Fruit fly (Drosophila melanogaster): ENCODE data around the gene Pak3.

Pak3 gene

dm6 chr3R:16497379-16497778, 43.8 kb upstream of the Pak3 start (continued):
- TF ChIP-seq bigmax (GFP tag; optimal IDR thresholded peaks at IDR 0.05) (no peak), CG1832 (GFP tag; optimal IDR thresholded peaks at IDR 0.05) (no peak), CG15601 (tag; optimal IDR thresholded peaks at IDR 0.05) (peak; percentile 76), Jarid2 (GFP tag; optimal IDR thresholded peaks at IDR 0.05) (peak; percentile 62), yki (optimal IDR thresholded peaks at IDR 0.05) (no peak), az2 (GFP tag; optimal IDR thresholded peaks at IDR 0.05) (peak; percentile 88), dpn (GFP tag; optimal IDR thresholded peaks at IDR 0.05) (peak; percentile 70 to 88), row (GFP tag; IDR thresholded peaks at IDR 0.05) (peak; percentile 70), danr (GFP tag; IDR thresholded peaks at IDR 0.05) (peak; percentile 75), CG7372 (GFP tag; IDR thresholded peaks at IDR 0.05) (peak; percentile 74), CG2116 (GFP tag; optimal IDR thresholded peaks at IDR 0.05) (peak; percentile 58), CG10462 (GFP tag; optimal IDR thresholded peaks at IDR 0.05) (peak; percentile 66), CG10209 (GFP tag; optimal IDR thresholded peaks at IDR 0.05) (peak; percentile 86), dan (GFP tag; IDR thresholded peaks at IDR 0.05) (no peak), sens (GFP tag) (peak; percentile 88), CG14965 (GFP tag; optimal IDR thresholded peaks at IDR 0.05; ENCODE audit: borderline replicate concordance) (no peak), Drgx (GFP tag; IDR thresholded peaks at IDR 0.05) (peak; percentile 81), sima (GFP tag; optimal IDR thresholded peaks at IDR 0.05) (no peak), CG3407 (GFP tag; optimal IDR thresholded peaks at IDR 0.05) (peak; percentile 54), Ada2b (GFP tag; IDR thresholded peaks at IDR 0.05) (peak; percentile 70; the same call in 1 of the 2 replicates), CG5245 (GFP tag; optimal IDR thresholded peaks at IDR 0.05) (peak; percentile 90), hkb (optimal IDR thresholded peaks at IDR 0.05) (no peak), hkb (GFP tag; IDR thresholded peaks at IDR 0.05) (peak; percentile 90), CG17912 (GFP tag; optimal IDR thresholded peaks at IDR 0.05) (peak; percentile 66), Hr3 (GFP tag; optimal IDR thresholded peaks at IDR 0.05) (peak; percentile 93), CG2712 (tag; optimal IDR thresholded peaks at IDR 0.05) (peak; percentile 91), Eip74EF (GFP tag; optimal IDR thresholded peaks at IDR 0.05) (peak in 1 of 2 experiments; percentile 72), Gsc (GFP tag; IDR thresholded peaks at IDR 0.05) (peak; percentile 68), Sin3A (optimal IDR thresholded peaks at IDR 0.05) (no peak), Doc2 (GFP tag; IDR thresholded peaks at IDR 0.05) (peak; percentile 67; the same call in 1 of the 2 replicates), D (optimal IDR thresholded peaks at IDR 0.05) (no peak), D (GFP tag; optimal IDR thresholded peaks at IDR 0.05) (peak; percentile 57), mirr (GFP tag; optimal IDR thresholded peaks at IDR 0.05) (no peak), Bteb2 (GFP tag; optimal IDR thresholded peaks at IDR 0.05) (peak; percentile 35), crol (GFP tag; IDR thresholded peaks at IDR 0.05) (no peak), chm (GFP tag; IDR thresholded peaks at IDR 0.05) (peak; percentile 87), CG14050 (GFP tag; IDR thresholded peaks at IDR 0.05) (peak; percentile 83), fru (optimal IDR thresholded peaks at IDR 0.05) (no peak), nmo (GFP tag; optimal IDR thresholded peaks at IDR 0.05) (peak; percentile 85), pho (GFP tag; optimal IDR thresholded peaks at IDR 0.05) (peak; percentile 61), Dll (GFP tag; IDR thresholded peaks at IDR 0.05; ENCODE audit: partially characterized antibody) (no peak), CG10543 (GFP tag; optimal IDR thresholded peaks at IDR 0.05) (peak; percentile 49), Chrac-16 (GFP tag; optimal IDR thresholded peaks at IDR 0.05) (peak; percentile 85), CG4424 (GFP tag; optimal IDR thresholded peaks at IDR 0.05) (peak; percentile 77), sens-2 (GFP tag; IDR thresholded peaks at IDR 0.05) (peak; percentile 75; the same call in 1 of the 2 replicates), CG33557 (GFP tag; optimal IDR thresholded peaks at IDR 0.05) (peak; percentile 52), rib (GFP tag; IDR thresholded peaks at IDR 0.05) (peak; percentile 24; the same call in 1 of the 2 replicates), ap (GFP tag; IDR thresholded peaks at IDR 0.05) (peak; percentile 82), CG4707 (GFP tag; optimal IDR thresholded peaks at IDR 0.05) (peak; percentile 64), E2f2 (GFP tag; IDR thresholded peaks at IDR 0.05) (peak; percentile 96), Sox100B (GFP tag; optimal IDR thresholded peaks at IDR 0.05) (peak; percentile 76), Dp (GFP tag; optimal IDR thresholded peaks at IDR 0.05) (peak; percentile 95), Hey (tag; optimal IDR thresholded peaks at IDR 0.05) (no peak)
